Fruit fly (Drosophila melanogaster): ENCODE results near the gene GatA.
A peak's percentile ranks its signal among the peaks of the same experiment; 100 is the strongest.

GatA gene

DNA sequence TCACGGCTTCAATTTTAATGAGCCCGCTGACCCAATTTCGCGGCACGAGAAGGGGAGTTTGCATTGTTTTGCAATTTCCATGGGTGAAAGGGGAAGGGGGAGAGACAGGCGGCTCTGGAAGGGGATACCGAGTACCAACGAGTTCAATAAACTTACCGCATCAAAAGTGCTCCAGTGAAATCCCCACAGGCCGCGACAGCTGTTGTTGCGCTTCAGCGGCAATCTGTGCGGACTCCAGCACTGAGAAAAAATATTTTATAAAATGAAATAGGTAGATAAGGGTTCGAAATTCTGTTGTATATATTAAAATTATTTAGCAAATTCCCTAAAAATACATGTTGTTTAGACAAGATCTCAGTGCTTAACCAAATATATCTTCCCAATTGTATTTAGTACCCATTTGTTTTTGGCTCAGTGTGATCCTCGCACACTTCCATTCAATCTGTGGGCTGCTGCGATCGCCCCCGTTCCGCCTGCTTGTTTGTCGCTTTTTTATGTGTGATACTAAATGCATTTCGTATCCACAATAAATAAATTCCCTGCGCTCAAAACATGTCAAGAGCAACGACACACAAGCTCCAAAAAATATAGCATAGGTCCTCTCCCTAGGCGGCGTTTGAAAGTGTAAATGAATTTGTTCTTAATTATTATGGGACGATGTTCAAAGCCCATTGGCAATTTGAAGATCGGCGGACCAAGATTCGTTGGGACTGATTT is 32.9 kb downstream of the GatA start (continued):
- TF ChIP-seq CG10321 (GFP tag; IDR thresholded peaks at IDR 0.05) (peak; percentile 56; the same call in 1 of the 2 replicates), Sox100B (GFP tag; optimal IDR thresholded peaks at IDR 0.05) (peak; percentile 80), CG8765 (GFP tag; IDR thresholded peaks at IDR 0.05) (peak; percentile 26; the same call in 1 of the 2 replicates), schlank (tag; optimal IDR thresholded peaks at IDR 0.05) (no peak), Lpt (GFP tag; optimal IDR thresholded peaks at IDR 0.05) (no peak), CG10565 (GFP tag; optimal IDR thresholded peaks at IDR 0.05) (peak; percentile 25), Hand (GFP tag; optimal IDR thresholded peaks at IDR 0.05) (no peak), gt (GFP tag; IDR thresholded peaks at IDR 0.05) (peak; percentile 22; the same call in 1 of the 2 replicates), CG18476 (GFP tag; optimal IDR thresholded peaks at IDR 0.05) (peak; percentile 72), CG2712 (tag; optimal IDR thresholded peaks at IDR 0.05) (peak; percentile 87), Awh (GFP tag; IDR thresholded peaks at IDR 0.05) (peak; percentile 68), Ravus (GFP tag; IDR thresholded peaks at IDR 0.05) (peak; percentile 49), crc (GFP tag; optimal IDR thresholded peaks at IDR 0.05) (peak; percentile 35), CG10147 (GFP tag; optimal IDR thresholded peaks at IDR 0.05) (peak; percentile 47), CG3838 (GFP tag; optimal IDR thresholded peaks at IDR 0.05) (peak; percentile 16), chm (GFP tag; IDR thresholded peaks at IDR 0.05) (no peak), CG6254 (GFP tag; optimal IDR thresholded peaks at IDR 0.05) (peak; percentile 84), vnd (GFP tag; IDR thresholded peaks at IDR 0.05; ENCODE audit: partially characterized antibody) (no peak), fd102C (GFP tag; optimal IDR thresholded peaks at IDR 0.05) (no peak), E2f1 (GFP tag; IDR thresholded peaks at IDR 0.05) (peak; percentile 68), lbe (GFP tag; optimal IDR thresholded peaks at IDR 0.05) (peak; percentile 72), HLH3B (GFP tag; IDR thresholded peaks at IDR 0.05) (peak; percentile 78), CG13775 (GFP tag; optimal IDR thresholded peaks at IDR 0.05) (peak; percentile 55), chinmo (GFP tag; IDR thresholded peaks at IDR 0.05; ENCODE audit: partially characterized antibody) (no peak), Myb (GFP tag; optimal IDR thresholded peaks at IDR 0.05) (no peak), dati (GFP tag; IDR thresholded peaks at IDR 0.05) (0 out of 2 replicates have a peak, but pooled peaks have one; percentile 59), ap (GFP tag; IDR thresholded peaks at IDR 0.05) (peak; percentile 81), lov (optimal IDR thresholded peaks at IDR 0.05) (no peak), lov (GFP tag; IDR thresholded peaks at IDR 0.05) (peak; percentile 82), CG4282 (GFP tag; optimal IDR thresholded peaks at IDR 0.05) (peak; percentile 34), sc (optimal IDR thresholded peaks at IDR 0.05) (no peak), sc (GFP tag; optimal IDR thresholded peaks at IDR 0.05) (peak; percentile 73), esg (GFP tag; conservative IDR thresholded peaks at IDR 0.05) (peak; percentile 75), D (optimal IDR thresholded peaks at IDR 0.05) (no peak), D (GFP tag; optimal IDR thresholded peaks at IDR 0.05) (peak; percentile 84), Lim3 (GFP tag; IDR thresholded peaks at IDR 0.05) (peak; percentile 41; the same call in 1 of the 2 replicates), CG16779 (GFP tag; IDR thresholded peaks at IDR 0.05) (no peak), CG6765 (GFP tag; optimal IDR thresholded peaks at IDR 0.05) (no peak), Xrp1 (GFP tag; IDR thresholded peaks at IDR 0.05) (peak; percentile 86), Side (GFP tag; optimal IDR thresholded peaks at IDR 0.05) (peak; percentile 28), Ssrp (tag; optimal IDR thresholded peaks at IDR 0.05) (peak; percentile 82), slou (GFP tag; optimal IDR thresholded peaks at IDR 0.05) (peak; percentile 20), dmrt11E (tag; optimal IDR thresholded peaks at IDR 0.05) (peak; percentile 83), hbn (GFP tag; IDR thresholded peaks at IDR 0.05; ENCODE audit: partially characterized antibody) (no peak), CG30020 (tag; optimal IDR thresholded peaks at IDR 0.05) (no peak), CG3065 (GFP tag; optimal IDR thresholded peaks at IDR 0.05) (peak; percentile 22), PHDP (tag; optimal IDR thresholded peaks at IDR 0.05) (peak; percentile 84), pros (GFP tag; optimal IDR thresholded peaks at IDR 0.05) (no peak), gem (tag; optimal IDR thresholded peaks at IDR 0.05) (peak; percentile 89), E2f2 (GFP tag; IDR thresholded peaks at IDR 0.05) (peak; percentile 47), psq (GFP tag; optimal IDR thresholded peaks at IDR 0.05) (peak; percentile 22)
